Fruit fly (Drosophila melanogaster) whole organism, wandering third instar larva: ENCODE results near the gene CG42750.

Experiments
- Abd-B ChIP-seq: fragments of >200 bp; optimal IDR thresholded peaks from 2 replicates; lab custom pipeline; 2017; ENCODE audit warnings: missing biosample characterization, missing genetic modification characterization
- CG9705 ChIP-seq: fragments of 200-800 bp; sonication (Bioruptor generic); optimal IDR thresholded peaks from 2 replicates; lab custom pipeline; 2018; ENCODE audit warnings: missing biosample characterization, mild to moderate bottlenecking, missing genetic modification characterization
- CrebA ChIP-seq: fragments of 200-800 bp; sonication (Bioruptor generic); optimal IDR thresholded peaks from 2 replicates; lab custom pipeline; 2016; ENCODE audit warnings: missing biosample characterization, mild to moderate bottlenecking, missing genetic modification characterization, borderline replicate concordance
- Dfd ChIP-seq: fragments of >200 bp; optimal IDR thresholded peaks from 2 replicates; lab custom pipeline; 2017; ENCODE audit warnings: missing biosample characterization, missing genetic modification characterization
- Dif ChIP-seq: fragments of 200-275, 200-300 bp; sonication (Bioruptor generic); optimal IDR thresholded peaks from 2 replicates; lab custom pipeline; 2018; ENCODE audit warnings: missing biosample characterization, missing genetic modification characterization; ENCODE audit not compliant: partially characterized antibody
- GATAd ChIP-seq: sonication (Bioruptor generic); optimal IDR thresholded peaks from 2 replicates; lab custom pipeline; 2016; ENCODE audit warnings: missing biosample characterization, missing genetic modification characterization
- HLH106 ChIP-seq: fragments of 200-800 bp; optimal IDR thresholded peaks from 3 replicates; lab custom pipeline; 2019; ENCODE audit warnings: missing biosample characterization, mild to moderate bottlenecking, missing genetic modification characterization, moderate library complexity
- Hnf4 ChIP-seq: fragments of 200-800 bp; sonication (Bioruptor generic); optimal IDR thresholded peaks from 2 replicates; lab custom pipeline; 2016; ENCODE audit warnings: missing biosample characterization, mild to moderate bottlenecking, missing genetic modification characterization
- Hr78 ChIP-seq: fragments of >200 bp; optimal IDR thresholded peaks from 2 replicates; lab custom pipeline; 2017; ENCODE audit warnings: missing biosample characterization, missing genetic modification characterization
- Hr83 ChIP-seq: fragments of 200-300 bp; sonication (Bioruptor generic); optimal IDR thresholded peaks from 2 replicates; lab custom pipeline; 2016; ENCODE audit warnings: missing biosample characterization, mild to moderate bottlenecking, missing genetic modification characterization, moderate library complexity; ENCODE audit not compliant: poor library complexity, severe bottlenecking
- Jra ChIP-seq: sonication (Bioruptor generic); optimal IDR thresholded peaks from 2 replicates; lab custom pipeline; 2016; ENCODE audit warnings: missing biosample characterization, missing genetic modification characterization
- Mio ChIP-seq: sonication (Bioruptor generic); optimal IDR thresholded peaks from 2 replicates; lab custom pipeline; 2016; ENCODE audit warnings: missing biosample characterization, missing genetic modification characterization
- N ChIP-seq: fragments of >200 bp; optimal IDR thresholded peaks from 2 replicates; lab custom pipeline; 2018; ENCODE audit warnings: missing biosample characterization, missing external identifiers, missing genetic modification characterization
- OdsH ChIP-seq: fragments of 200-800 bp; sonication (Bioruptor generic); optimal IDR thresholded peaks from 2 replicates; lab custom pipeline; 2016; ENCODE audit warnings: missing biosample characterization, mild to moderate bottlenecking, missing genetic modification characterization
- Rel ChIP-seq, 2 experiments: fragments of 200-800 bp; sonication (Bioruptor generic) in 1 of 2; optimal IDR thresholded peaks; 2 replicates in 1 of 2; 3 replicates in 1 of 2; lab custom pipeline; 2016 to 2019; ENCODE audit warnings: mild to moderate bottlenecking in 2 of 2, missing biosample characterization in 2 of 2, missing genetic modification characterization in 2 of 2, moderate library complexity in 1 of 2
- Sp1 ChIP-seq: fragments of 200-800 bp; sonication (Bioruptor generic); optimal IDR thresholded peaks from 3 replicates; lab custom pipeline; 2019; ENCODE audit warnings: missing biosample characterization, mild to moderate bottlenecking, missing genetic modification characterization, moderate library complexity
- Vsx2 ChIP-seq: fragments of 200-300, 225-300 bp; sonication (Bioruptor generic); optimal IDR thresholded peaks from 2 replicates; lab custom pipeline; 2018; ENCODE audit warnings: missing biosample characterization, missing genetic modification characterization; ENCODE audit not compliant: partially characterized antibody
- br ChIP-seq: fragments of 200-800 bp; sonication (Bioruptor generic); optimal IDR thresholded peaks from 2 replicates; lab custom pipeline; 2016; ENCODE audit warnings: missing biosample characterization, missing genetic modification characterization
- brk ChIP-seq: fragments of 200-800 bp; sonication (Bioruptor generic); optimal IDR thresholded peaks from 2 replicates; lab custom pipeline; 2016; ENCODE audit warnings: missing biosample characterization, mild to moderate bottlenecking, missing genetic modification characterization
- dl ChIP-seq, 2 experiments: fragments of 175-275, 200-275 bp in 1 of 2; fragments of 200-275 bp in 1 of 2; sonication (Bioruptor generic); optimal IDR thresholded peaks; lab custom pipeline; 2018; ENCODE audit warnings: mild to moderate bottlenecking in 2 of 2, missing biosample characterization in 2 of 2, missing genetic modification characterization in 2 of 2, moderate library complexity in 2 of 2; ENCODE audit not compliant: partially characterized antibody in 2 of 2, insufficient read depth in 1 of 2
- dmrt93B ChIP-seq: fragments of 200-800 bp; sonication (Bioruptor generic); optimal IDR thresholded peaks from 2 replicates; lab custom pipeline; 2018; ENCODE audit warnings: missing biosample characterization, mild to moderate bottlenecking, missing genetic modification characterization
- dsf ChIP-seq: sonication (Bioruptor generic); optimal IDR thresholded peaks from 2 replicates; lab custom pipeline; 2016; ENCODE audit warnings: missing biosample characterization, missing genetic modification characterization, borderline replicate concordance
- ey ChIP-seq: fragments of 200-800 bp; sonication (Bioruptor generic); optimal IDR thresholded peaks from 2 replicates; lab custom pipeline; 2016; ENCODE audit warnings: missing biosample characterization, missing genetic modification characterization
- foxo ChIP-seq, 2 experiments: fragments of 200-800 bp; sonication (Bioruptor generic); optimal IDR thresholded peaks; 2 replicates in 1 of 2; 3 replicates in 1 of 2; lab custom pipeline; 2016 to 2017; ENCODE audit warnings: missing biosample characterization in 2 of 2, missing genetic modification characterization in 2 of 2
- fru ChIP-seq: fragments of 200-800 bp; sonication (Bioruptor generic); optimal IDR thresholded peaks from 3 replicates; lab custom pipeline; 2016; ENCODE audit warnings: missing biosample characterization, mild to moderate bottlenecking, missing genetic modification characterization
- h ChIP-seq: fragments of 200-800 bp; sonication (Bioruptor generic); optimal IDR thresholded peaks from 3 replicates; lab custom pipeline; 2016; ENCODE audit warnings: missing biosample characterization, mild to moderate bottlenecking, missing genetic modification characterization
- jim ChIP-seq: fragments of 175-275, 200-325 bp; sonication (Bioruptor generic); optimal IDR thresholded peaks from 2 replicates; lab custom pipeline; 2016; ENCODE audit warnings: missing biosample characterization, mild to moderate bottlenecking, missing genetic modification characterization
- lola ChIP-seq: fragments of >200 bp; optimal IDR thresholded peaks from 2 replicates; lab custom pipeline; 2017; ENCODE audit warnings: missing biosample characterization, missing genetic modification characterization
- pan ChIP-seq: fragments of >200 bp; optimal IDR thresholded peaks from 2 replicates; lab custom pipeline; 2017
- psq ChIP-seq: fragments of 200-800 bp; sonication (Bioruptor generic); optimal IDR thresholded peaks from 3 replicates; lab custom pipeline; 2017; ENCODE audit warnings: missing biosample characterization, mild to moderate bottlenecking, missing genetic modification characterization, moderate library complexity
- rgr ChIP-seq: fragments of 200-800 bp; sonication (Bioruptor generic); optimal IDR thresholded peaks from 3 replicates; lab custom pipeline; 2016; ENCODE audit warnings: missing biosample characterization, mild to moderate bottlenecking, missing genetic modification characterization
- sage ChIP-seq: fragments of 200-800 bp; sonication (Bioruptor generic); optimal IDR thresholded peaks from 2 replicates; lab custom pipeline; 2016; ENCODE audit warnings: missing biosample characterization, mild to moderate bottlenecking, missing genetic modification characterization
- sv ChIP-seq: fragments of 200-800 bp; sonication (Bioruptor generic); optimal IDR thresholded peaks from 3 replicates; lab custom pipeline; 2016; ENCODE audit warnings: missing biosample characterization, missing genetic modification characterization
- tai ChIP-seq: sonication (Bioruptor generic); optimal IDR thresholded peaks from 2 replicates; lab custom pipeline; 2016; ENCODE audit warnings: missing biosample characterization, missing genetic modification characterization
- usp ChIP-seq: fragments of >200 bp; optimal IDR thresholded peaks from 2 replicates; lab custom pipeline; 2017; ENCODE audit warnings: missing biosample characterization, missing genetic modification characterization
- woc ChIP-seq: sonication (Bioruptor generic); optimal IDR thresholded peaks from 2 replicates; lab custom pipeline; 2016; ENCODE audit warnings: missing biosample characterization, mild to moderate bottlenecking, missing genetic modification characterization

CG42750 gene

DNA sequence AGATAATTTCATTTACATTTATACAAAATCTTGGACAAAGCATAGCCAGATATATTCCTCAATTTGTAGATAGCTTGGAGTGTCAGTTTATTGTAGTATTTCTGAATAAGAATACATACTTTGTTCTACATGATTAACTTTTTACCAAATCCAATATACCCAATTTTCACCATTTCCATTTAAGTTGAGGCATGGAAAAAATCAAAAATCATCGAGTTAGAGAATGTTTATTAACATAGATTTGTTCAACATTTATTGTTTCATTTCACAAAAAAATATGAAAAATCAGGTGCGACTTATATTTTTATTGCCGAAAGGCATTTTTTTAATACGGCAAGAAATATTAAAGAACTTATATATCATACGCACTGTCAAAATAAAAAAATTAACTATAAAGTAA lies 149.9 kb downstream of the CG42750 start, which contains the start of gene Grl36b:
Gene Grl36b, minus strand, starts transcription at position 101 of the 400 bp plus-strand sequence.
- TF ChIP-seq dl (GFP tag; optimal IDR thresholded peaks at IDR 0.05; lab: Kevin White, UChicago; ENCODE audit: insufficient read depth in 1 of 2, partially characterized antibody in 2 of 2) (no peak), Dif (GFP tag; lab: Kevin White, UChicago) (no peak), Vsx2 (GFP tag; lab: Kevin White, UChicago) (no peak), lola (GFP tag; lab: Kevin White, UChicago) (no peak), psq (GFP tag; lab: Kevin White, UChicago) (no peak), dmrt93B (no peak), N (GFP tag; lab: Kevin White, UChicago) (no peak), Rel (GFP tag; optimal IDR thresholded peaks at IDR 0.05; lab: Kevin White, UChicago) (no peak), Rel (tag; optimal IDR thresholded peaks at IDR 0.05; lab: Kevin White, UChicago) (no peak), sage (GFP tag; lab: Kevin White, UChicago) (no peak), pan (no peak), Abd-B (GFP tag; lab: Kevin White, UChicago) (no peak), Dfd (GFP tag; lab: Kevin White, UChicago) (no peak), foxo (GFP tag; optimal IDR thresholded peaks at IDR 0.05; lab: Kevin White, UChicago) (no peak), Mio (GFP tag; lab: Kevin White, UChicago) (no peak), ey (GFP tag; lab: Kevin White, UChicago) (no peak)

DNA sequence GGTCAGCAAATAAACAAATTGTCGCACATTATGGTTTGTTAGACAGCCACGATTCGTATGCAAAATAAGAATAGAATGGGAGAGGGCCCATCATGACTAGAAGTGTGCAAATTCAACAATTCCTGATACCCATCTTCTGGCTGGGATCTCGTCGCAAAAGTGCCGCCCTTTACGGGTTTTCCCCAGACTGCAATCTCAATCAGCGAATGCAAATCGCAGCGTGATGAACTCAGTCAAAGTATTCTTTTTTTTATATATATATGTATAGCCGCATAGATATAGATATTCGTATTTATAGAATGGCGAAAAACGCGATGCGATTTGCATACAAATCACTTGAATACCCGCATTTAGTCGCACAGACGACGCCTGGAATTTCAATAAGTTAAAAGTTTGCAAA lies 152.7 kb downstream of the CG42750 start:
- TF ChIP-seq Rel (GFP tag; optimal IDR thresholded peaks at IDR 0.05; lab: Kevin White, UChicago): no peak
- peak; percentile 95 for TF ChIP-seq Rel (tag; optimal IDR thresholded peaks at IDR 0.05; lab: Kevin White, UChicago)
- TF ChIP-seq N (GFP tag; lab: Kevin White, UChicago): no peak

DNA sequence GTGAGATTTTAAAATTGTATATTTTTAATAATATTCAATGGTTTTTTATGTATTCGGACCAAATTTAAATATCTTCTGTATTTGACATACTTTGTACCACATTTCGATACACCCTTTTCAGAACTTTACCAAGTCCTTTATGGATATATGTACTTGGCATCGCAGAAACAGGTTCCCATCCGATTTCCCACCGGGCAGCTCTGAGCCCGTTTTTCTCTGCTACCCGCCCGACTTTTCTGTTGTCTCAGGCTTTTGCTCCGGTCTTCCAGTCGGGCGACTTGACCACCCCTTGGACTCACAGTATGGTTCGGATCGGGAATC lies 153.4 kb downstream of the CG42750 start:
- TF ChIP-seq psq (GFP tag; lab: Kevin White, UChicago): peak; percentile 17
- TF ChIP-seq HLH106 (tag; lab: Kevin White, UChicago): peak; percentile 46
- TF ChIP-seq rgr (GFP tag; lab: Kevin White, UChicago): peak; percentile 10
- peak; percentile 28 for TF ChIP-seq dmrt93B
- TF ChIP-seq Hr78 (GFP tag; lab: Kevin White, UChicago): no peak
- peak; percentile 9 for TF ChIP-seq sage (GFP tag; lab: Kevin White, UChicago)
- TF ChIP-seq Sp1 (GFP tag; lab: Kevin White, UChicago): peak; percentile 1
- TF ChIP-seq Mio (GFP tag; lab: Kevin White, UChicago): no peak

DNA sequence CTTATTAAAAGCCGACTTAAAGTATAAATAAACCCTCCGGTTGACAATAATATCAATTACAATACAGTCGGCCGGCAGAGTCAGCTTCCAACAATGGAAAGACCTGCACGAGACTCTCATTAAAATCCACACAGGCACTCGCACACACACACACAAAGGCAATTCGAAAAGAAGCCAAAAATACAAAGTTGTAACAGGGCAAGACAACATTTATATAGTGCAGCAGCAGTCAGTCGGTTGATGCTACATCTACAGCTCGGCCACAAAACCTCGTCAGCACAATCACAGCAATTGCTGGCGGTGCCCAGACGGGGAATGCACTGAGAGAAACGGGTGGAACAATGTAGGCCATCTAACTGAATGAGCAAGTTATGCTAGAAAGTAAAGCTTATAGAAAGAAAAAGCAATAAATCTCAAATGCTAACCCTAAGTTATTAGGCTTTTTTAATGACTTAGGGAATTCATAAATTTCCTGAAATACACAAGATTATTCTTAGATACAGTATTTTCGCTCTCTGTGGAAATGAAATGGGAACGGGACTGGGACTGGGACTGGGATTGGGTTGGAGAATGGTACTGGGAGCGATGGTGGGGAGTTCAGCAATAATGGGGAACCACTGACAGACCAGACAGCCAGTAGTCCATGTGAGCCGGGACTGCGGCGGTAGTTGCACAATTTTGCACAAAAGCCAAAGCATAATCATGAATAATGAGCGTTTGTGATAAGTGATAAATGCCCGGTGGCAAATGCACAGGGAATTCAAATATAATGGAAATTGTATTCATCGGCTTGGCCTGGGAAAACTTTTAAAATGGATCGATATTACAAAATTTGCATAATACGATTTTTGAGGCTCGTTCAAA lies 154.0 kb downstream of the CG42750 start:
- TF ChIP-seq CG9705 (GFP tag; lab: Kevin White, UChicago): peak; percentile 69
- TF ChIP-seq dmrt93B: peak; percentile 79
- peak; percentile 9 for TF ChIP-seq Hr83 (GFP tag; lab: Kevin White, UChicago)
- no peak for TF ChIP-seq usp (GFP tag; lab: Kevin White, UChicago)
- no peak for TF ChIP-seq dl (GFP tag; optimal IDR thresholded peaks at IDR 0.05; lab: Kevin White, UChicago; ENCODE audit: insufficient read depth in 1 of 2, partially characterized antibody in 2 of 2)
- peak; percentile 91 for TF ChIP-seq HLH106 (tag; lab: Kevin White, UChicago)
- TF ChIP-seq rgr (GFP tag; lab: Kevin White, UChicago): peak; percentile 90
- no peak for TF ChIP-seq pan
- no peak for TF ChIP-seq Hr78 (GFP tag; lab: Kevin White, UChicago)
- TF ChIP-seq sage (GFP tag; lab: Kevin White, UChicago): peak; percentile 73
- TF ChIP-seq dsf (GFP tag; lab: Kevin White, UChicago): no peak
- no peak for TF ChIP-seq jim (GFP tag; lab: Kevin White, UChicago)
- no peak for TF ChIP-seq Dfd (GFP tag; lab: Kevin White, UChicago)
- peak; percentile 31 for TF ChIP-seq tai (GFP tag; lab: Kevin White, UChicago)
- peak; percentile 89 for TF ChIP-seq OdsH (GFP tag; lab: Kevin White, UChicago)
- peak; percentile 64 for TF ChIP-seq brk
- TF ChIP-seq woc (GFP tag; lab: Kevin White, UChicago): peak; percentile 91
- TF ChIP-seq Vsx2 (GFP tag; lab: Kevin White, UChicago): no peak
- no peak for TF ChIP-seq sv (GFP tag; lab: Kevin White, UChicago)
- TF ChIP-seq CrebA: peak; percentile 22
- no peak for TF ChIP-seq lola (GFP tag; lab: Kevin White, UChicago)
- TF ChIP-seq Mio (GFP tag; lab: Kevin White, UChicago): no peak
- TF ChIP-seq Abd-B (GFP tag; lab: Kevin White, UChicago): no peak
- peak; percentile 75 for TF ChIP-seq Hnf4 (GFP tag; lab: Kevin White, UChicago)
- TF ChIP-seq br (GFP tag; lab: Kevin White, UChicago): peak; percentile 92
- TF ChIP-seq N (GFP tag; lab: Kevin White, UChicago): no peak
- TF ChIP-seq ey (GFP tag; lab: Kevin White, UChicago): peak; percentile 93
- no peak for TF ChIP-seq GATAd (GFP tag; lab: Kevin White, UChicago)
- TF ChIP-seq Sp1 (GFP tag; lab: Kevin White, UChicago): peak; percentile 87
- peak; percentile 22 to 91 for TF ChIP-seq foxo (GFP tag; optimal IDR thresholded peaks at IDR 0.05; lab: Kevin White, UChicago)
- TF ChIP-seq psq (GFP tag; lab: Kevin White, UChicago): peak; percentile 83
- no peak for TF ChIP-seq Dif (GFP tag; lab: Kevin White, UChicago)
- peak; percentile 68 for TF ChIP-seq Jra (GFP tag; lab: Kevin White, UChicago)
- TF ChIP-seq Rel (GFP tag; optimal IDR thresholded peaks at IDR 0.05; lab: Kevin White, UChicago): peak; percentile 79
- TF ChIP-seq Rel (tag; optimal IDR thresholded peaks at IDR 0.05; lab: Kevin White, UChicago): peak; percentile 62
- TF ChIP-seq fru: peak; percentile 95
- peak; percentile 95 for TF ChIP-seq h
